Fruit fly (Drosophila melanogaster): ENCODE data around the gene APC7.

DNA sequence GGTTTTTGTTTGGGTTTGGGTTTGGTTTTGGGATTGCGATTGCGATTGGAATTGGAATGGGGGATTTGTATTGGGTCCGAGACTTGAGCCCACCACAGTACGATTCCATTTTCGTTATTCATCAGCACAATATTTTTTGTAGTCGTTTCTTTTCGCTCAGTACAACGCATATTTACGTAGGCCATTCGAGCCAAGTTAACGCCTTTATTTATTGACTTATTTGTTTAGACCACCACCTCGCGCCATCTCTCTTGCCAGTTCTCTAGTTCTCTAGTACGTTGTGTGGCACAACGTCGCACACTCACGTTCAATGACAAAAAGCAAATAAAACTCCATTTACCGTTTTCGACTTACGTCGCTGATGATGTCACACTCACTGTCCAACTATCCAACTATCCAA, 7.8 kb downstream of the APC7 start:
- TF ChIP-seq fru (GFP tag; optimal IDR thresholded peaks at IDR 0.05) (no peak), usp (GFP tag; optimal IDR thresholded peaks at IDR 0.05) (no peak), CG32264 (GFP tag; optimal IDR thresholded peaks at IDR 0.05) (no peak), br (GFP tag; optimal IDR thresholded peaks at IDR 0.05) (no peak), CrebA (GFP tag; optimal IDR thresholded peaks at IDR 0.05; ENCODE audit: borderline replicate concordance) (no peak), Abd-B (GFP tag; optimal IDR thresholded peaks at IDR 0.05) (no peak), psq (GFP tag; optimal IDR thresholded peaks at IDR 0.05) (no peak), Myc (optimal IDR thresholded peaks at IDR 0.05) (no peak), h (GFP tag; optimal IDR thresholded peaks at IDR 0.05) (no peak), Vsx2 (GFP tag; optimal IDR thresholded peaks at IDR 0.05; ENCODE audit: partially characterized antibody) (no peak), GATAd (GFP tag; optimal IDR thresholded peaks at IDR 0.05) (no peak), pan (optimal IDR thresholded peaks at IDR 0.05) (no peak)

All from whole organism, wandering third instar larva.